Fruit fly (Drosophila melanogaster): ENCODE results near the gene CarT.

The CarT gene

DNA sequence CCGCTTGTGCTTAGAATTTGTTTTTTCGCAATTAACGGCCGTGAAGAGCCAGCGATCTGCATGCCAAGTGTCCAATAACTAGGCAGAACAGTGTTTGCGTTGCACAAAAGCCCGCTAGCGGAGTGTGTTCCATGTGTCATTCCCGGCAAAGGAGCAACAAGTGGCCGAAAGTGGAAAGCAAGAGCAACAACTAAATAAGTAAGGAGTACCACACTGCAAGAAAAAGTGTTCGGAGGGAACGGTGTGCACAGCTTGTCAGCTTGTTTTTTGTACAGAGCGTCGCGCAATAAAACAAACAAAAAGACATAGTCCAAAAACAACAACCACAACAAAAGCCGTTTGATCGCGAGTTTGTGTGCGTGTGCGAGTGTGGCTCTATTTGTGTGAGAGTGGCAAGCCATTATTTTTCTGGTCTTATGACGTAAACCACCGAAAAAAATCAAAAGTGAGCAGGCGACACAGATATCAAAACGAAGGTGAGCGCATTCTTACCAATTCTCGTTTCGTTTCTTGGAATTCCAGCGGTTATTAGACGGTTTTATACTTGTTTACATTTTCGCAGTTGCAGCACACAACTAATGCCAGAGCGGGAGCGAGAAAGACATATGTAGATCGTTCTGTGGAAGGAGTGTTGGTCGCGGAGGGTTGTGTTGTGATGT is 28.2 kb upstream of the CarT start (continued):
- TF ChIP-seq CG6683 (GFP tag; optimal IDR thresholded peaks at IDR 0.05) (no peak), CG13775 (GFP tag; optimal IDR thresholded peaks at IDR 0.05) (no peak), CG32772 (GFP tag; IDR thresholded peaks at IDR 0.05) (no peak), exex (tag; optimal IDR thresholded peaks at IDR 0.05) (no peak), tgo (GFP tag; IDR thresholded peaks at IDR 0.05) (no peak), Abd-B (GFP tag; optimal IDR thresholded peaks at IDR 0.05) (no peak), vnd (GFP tag; IDR thresholded peaks at IDR 0.05; ENCODE audit: partially characterized antibody) (no peak), Jarid2 (GFP tag; optimal IDR thresholded peaks at IDR 0.05) (peak; percentile 46), CG6854 (GFP tag; optimal IDR thresholded peaks at IDR 0.05) (no peak), pb (GFP tag; optimal IDR thresholded peaks at IDR 0.05) (peak; percentile 17), CG16813 (GFP tag; IDR thresholded peaks at IDR 0.05; ENCODE audit: partially characterized antibody) (no peak), CkIIα-i1 (GFP tag; IDR thresholded peaks at IDR 0.05) (no peak), otp (GFP tag; IDR thresholded peaks at IDR 0.05) (no peak), Aef1 (GFP tag; IDR thresholded peaks at IDR 0.05) (no peak), Hr3 (GFP tag; optimal IDR thresholded peaks at IDR 0.05) (no peak), CG6254 (GFP tag; optimal IDR thresholded peaks at IDR 0.05) (no peak), PHDP (tag; optimal IDR thresholded peaks at IDR 0.05) (peak; percentile 10), ham (GFP tag; IDR thresholded peaks at IDR 0.05) (no peak), knrl (GFP tag; IDR thresholded peaks at IDR 0.05; ENCODE audit: partially characterized antibody) (no peak), cato (GFP tag; optimal IDR thresholded peaks at IDR 0.05; ENCODE audit: borderline replicate concordance) (no peak), cad (GFP tag; optimal IDR thresholded peaks at IDR 0.05) (no peak), Doc2 (GFP tag; IDR thresholded peaks at IDR 0.05) (no peak), CG30020 (tag; optimal IDR thresholded peaks at IDR 0.05) (no peak), pzg (GFP tag; optimal IDR thresholded peaks at IDR 0.05) (no peak), Mad (GFP tag; optimal IDR thresholded peaks at IDR 0.05) (no peak), CG30403 (GFP tag; optimal IDR thresholded peaks at IDR 0.05) (no peak), Side (GFP tag; optimal IDR thresholded peaks at IDR 0.05) (no peak), chif (GFP tag; optimal IDR thresholded peaks at IDR 0.05) (peak in 1 of 2 experiments; percentile 3), Hey (tag; optimal IDR thresholded peaks at IDR 0.05) (no peak), Ets65A (GFP tag) (no peak), seq (GFP tag; IDR thresholded peaks at IDR 0.05) (no peak; the same call in 1 of the 2 replicates), CG15011 (GFP tag; optimal IDR thresholded peaks at IDR 0.05) (no peak), p53 (GFP tag; optimal IDR thresholded peaks at IDR 0.05) (no peak), Hr51 (GFP tag; optimal IDR thresholded peaks at IDR 0.05) (no peak), CG43689 (GFP tag; IDR thresholded peaks at IDR 0.05) (no peak), CG10321 (GFP tag; IDR thresholded peaks at IDR 0.05) (0 out of 2 replicates have a peak, but pooled peaks have one; percentile 24), jigr1 (GFP tag; IDR thresholded peaks at IDR 0.05) (no peak), CG10543 (GFP tag; optimal IDR thresholded peaks at IDR 0.05) (peak; percentile 0), CG14860 (GFP tag; IDR thresholded peaks at IDR 0.05; ENCODE audit: partially characterized antibody) (no peak), Eip74EF (GFP tag; optimal IDR thresholded peaks at IDR 0.05) (no peak), CG31388 (GFP tag; optimal IDR thresholded peaks at IDR 0.05) (no peak), CTCF (GFP tag; optimal IDR thresholded peaks at IDR 0.05) (no peak), CG17912 (GFP tag; optimal IDR thresholded peaks at IDR 0.05) (no peak), HLH4C (GFP tag; IDR thresholded peaks at IDR 0.05; ENCODE audit: partially characterized antibody) (no peak), wdn (GFP tag; IDR thresholded peaks at IDR 0.05) (no peak), shn (GFP tag; optimal IDR thresholded peaks at IDR 0.05) (no peak), CG2129 (GFP tag; IDR thresholded peaks at IDR 0.05; ENCODE audit: partially characterized antibody) (no peak), stwl (tag; optimal IDR thresholded peaks at IDR 0.05) (no peak), aop (GFP tag; IDR thresholded peaks at IDR 0.05) (no peak), lbe (GFP tag; optimal IDR thresholded peaks at IDR 0.05) (no peak)
